Fruit fly (Drosophila melanogaster): ENCODE data around the gene CG9114.

Gene CG9114

dm6 chrX:15305975-15306909 is 26.7 kb downstream of the CG9114 start:
- TF ChIP-seq pdm3 (GFP tag; optimal IDR thresholded peaks at IDR 0.05) (no peak), esn (GFP tag; optimal IDR thresholded peaks at IDR 0.05) (peak; percentile 27), CG3919 (GFP tag; optimal IDR thresholded peaks at IDR 0.05) (peak; percentile 26), Ets21C (GFP tag; optimal IDR thresholded peaks at IDR 0.05) (peak; percentile 4), Blimp-1 (GFP tag; optimal IDR thresholded peaks at IDR 0.05) (no peak), dsx (GFP tag; optimal IDR thresholded peaks at IDR 0.05; ENCODE audit: poor library complexity, severe bottlenecking) (peak; percentile 63), CG8319 (GFP tag; optimal IDR thresholded peaks at IDR 0.05) (no peak), CG6792 (GFP tag; optimal IDR thresholded peaks at IDR 0.05) (peak; percentile 3), CG15336 (GFP tag; IDR thresholded peaks at IDR 0.05) (peak; percentile 24; the same call in 1 of the 2 replicates), cyc (GFP tag; optimal IDR thresholded peaks at IDR 0.05) (no peak), acj6 (GFP tag; optimal IDR thresholded peaks at IDR 0.05) (no peak), salr (GFP tag; optimal IDR thresholded peaks at IDR 0.05) (no peak), CG11902 (GFP tag; optimal IDR thresholded peaks at IDR 0.05) (no peak), CG8119 (GFP tag; IDR thresholded peaks at IDR 0.05) (0 out of 3 replicates have a peak, but pooled peaks have one; percentile 26), CG6808 (GFP tag; optimal IDR thresholded peaks at IDR 0.05) (no peak), Sox15 (GFP tag; optimal IDR thresholded peaks at IDR 0.05) (no peak), fkh (GFP tag; optimal IDR thresholded peaks at IDR 0.05) (peak; percentile 29), Hr4 (GFP tag; optimal IDR thresholded peaks at IDR 0.05) (peak; percentile 5), CG11762 (GFP tag; optimal IDR thresholded peaks at IDR 0.05; ENCODE audit: insufficient read depth) (no peak), eg (GFP tag; IDR thresholded peaks at IDR 0.05) (no peak), CG7368 (GFP tag; optimal IDR thresholded peaks at IDR 0.05) (no peak), CG16779 (tag; optimal IDR thresholded peaks at IDR 0.05) (peak; percentile 18), net (GFP tag; optimal IDR thresholded peaks at IDR 0.05) (peak; percentile 32), CG1621 (tag; optimal IDR thresholded peaks at IDR 0.05) (no peak), Eip78C (GFP tag) (peak; percentile 64), fd59A (GFP tag; optimal IDR thresholded peaks at IDR 0.05) (no peak), svp (GFP tag) (peak; percentile 84), CG32006 (GFP tag; optimal IDR thresholded peaks at IDR 0.05) (no peak), OdsH (GFP tag; optimal IDR thresholded peaks at IDR 0.05) (no peak), ss (GFP tag; optimal IDR thresholded peaks at IDR 0.05) (peak in 1 of 2 experiments; percentile 51), CG9139 (GFP tag; optimal IDR thresholded peaks at IDR 0.05) (no peak), topi (GFP tag; optimal IDR thresholded peaks at IDR 0.05) (no peak), Smox (GFP tag; optimal IDR thresholded peaks at IDR 0.05) (peak; percentile 5), CG6276 (GFP tag; optimal IDR thresholded peaks at IDR 0.05) (peak; percentile 41), CG6854 (GFP tag; optimal IDR thresholded peaks at IDR 0.05) (peak; percentile 47), achi (GFP tag; optimal IDR thresholded peaks at IDR 0.05) (no peak), Sox14 (GFP tag; optimal IDR thresholded peaks at IDR 0.05) (peak; percentile 68), Hr38 (GFP tag; optimal IDR thresholded peaks at IDR 0.05) (no peak), CG6163 (GFP tag; IDR thresholded peaks at IDR 0.05) (peak; percentile 33; the same call in 1 of the 3 replicates), lz (GFP tag; optimal IDR thresholded peaks at IDR 0.05) (no peak), Sox102F (GFP tag; optimal IDR thresholded peaks at IDR 0.05) (peak; percentile 42), CG31627 (GFP tag; optimal IDR thresholded peaks at IDR 0.05) (no peak), CG10669 (GFP tag; optimal IDR thresholded peaks at IDR 0.05) (peak; percentile 2), Eip93F (GFP tag; optimal IDR thresholded peaks at IDR 0.05) (peak; percentile 75), Lpt (GFP tag; optimal IDR thresholded peaks at IDR 0.05) (no peak), Ets96B (tag; optimal IDR thresholded peaks at IDR 0.05) (no peak), spab (GFP tag; optimal IDR thresholded peaks at IDR 0.05) (no peak), CG3032 (tag; optimal IDR thresholded peaks at IDR 0.05) (no peak), vri (GFP tag; optimal IDR thresholded peaks at IDR 0.05) (peak; percentile 74), Hr39 (GFP tag; optimal IDR thresholded peaks at IDR 0.05) (peak; percentile 13)

All from whole organism, prepupa.